Fruit fly (Drosophila melanogaster): ENCODE measurements around the gene CG12091.

- TF ChIP-seq ovo (GFP tag; optimal IDR thresholded peaks at IDR 0.05) (no peak), CG12768 (GFP tag; optimal IDR thresholded peaks at IDR 0.05) (peak; percentile 31), CG7045 (GFP tag; optimal IDR thresholded peaks at IDR 0.05) (no peak), CG14711 (tag; optimal IDR thresholded peaks at IDR 0.05) (peak; percentile 47), CG7101 (tag; optimal IDR thresholded peaks at IDR 0.05) (peak; percentile 53), bab1 (GFP tag; optimal IDR thresholded peaks at IDR 0.05) (peak; percentile 82), Clk (GFP tag; optimal IDR thresholded peaks at IDR 0.05) (no peak), kay (GFP tag; ENCODE audit: borderline replicate concordance) (no peak), CG11617 (GFP tag; optimal IDR thresholded peaks at IDR 0.05) (no peak), Hr96 (GFP tag; optimal IDR thresholded peaks at IDR 0.05) (peak; percentile 46), cic (GFP tag; optimal IDR thresholded peaks at IDR 0.05) (peak; percentile 64)
Observed at dm6 chr3L:1545693-1546329, 9.2 kb upstream of the CG12091 start, which contains the start of the genes CG32313 and Pcyt1.

All from whole organism, adult.